Worm (Caenorhabditis elegans) whole organism, L1 larva: ENCODE data around the gene K08A2.2.

Experiments
- C16A3.4 ChIP-seq: fragments of 150-350 bp; optimal IDR thresholded peaks from 2 replicates; lab custom pipeline; 2014; ENCODE audit warnings: missing biosample characterization, missing genetic modification characterization
- F16B12.6 ChIP-seq: fragments of 150-350 bp; optimal IDR thresholded peaks from 2 replicates; lab custom pipeline; 2014; ENCODE audit warnings: missing biosample characterization, missing genetic modification characterization
- aha-1 ChIP-seq: fragments of 150-350 bp; optimal IDR thresholded peaks from 2 replicates; lab custom pipeline; 2014; ENCODE audit warnings: missing biosample characterization, missing genetic modification characterization
- aly-2 ChIP-seq: fragments of 150-350 bp; optimal IDR thresholded peaks from 2 replicates; lab custom pipeline; 2014; ENCODE audit warnings: missing biosample characterization, missing genetic modification characterization
- ceh-63 ChIP-seq: fragments of 200-800 bp; sonication (Bioruptor generic); optimal IDR thresholded peaks from 2 replicates; lab custom pipeline; 2018; ENCODE audit warnings: mild to moderate bottlenecking, missing genetic modification characterization, missing compliant biosample characterization
- efl-1 ChIP-seq, 4 experiments: fragments of 150-350 bp; optimal IDR thresholded peaks in 3 of 4; peaks in 1 of 4; 1 replicate in 1 of 4; 2 replicates in 3 of 4; lab custom pipeline; 2014; ENCODE audit warnings: missing biosample characterization in 2 of 4, missing genetic modification characterization in 2 of 4, missing genetic modification reagents in 2 of 4
- elt-3 ChIP-seq, 6 experiments: fragments of 150-350 bp in 1 of 6; sonication (generic microtip); optimal IDR thresholded peaks; 2 replicates each; lab custom pipeline; 2017 to 2018; ENCODE audit warnings: missing biosample characterization in 6 of 6, missing genetic modification characterization in 6 of 6, inconsistent platforms in 1 of 6
- fkh-4 ChIP-seq: sonication (generic microtip); optimal IDR thresholded peaks from 2 replicates; lab custom pipeline; 2016; ENCODE audit warnings: missing compliant biosample characterization, missing genetic modification characterization, borderline replicate concordance
- hpl-2 ChIP-seq: fragments of 150-350 bp; optimal IDR thresholded peaks from 2 replicates; lab custom pipeline; 2014; ENCODE audit warnings: missing biosample characterization, missing genetic modification reagents, missing genetic modification characterization
- jun-1 ChIP-seq: fragments of 150-350 bp; optimal IDR thresholded peaks from 2 replicates; lab custom pipeline; 2014; ENCODE audit warnings: missing biosample characterization, missing genetic modification reagents, missing genetic modification characterization
- lin-13 ChIP-seq: fragments of 150-350 bp; optimal IDR thresholded peaks from 2 replicates; lab custom pipeline; 2014; ENCODE audit warnings: missing biosample characterization, missing genetic modification reagents, missing genetic modification characterization
- lin-14 ChIP-seq: fragments of 200-800 bp; sonication (Bioruptor generic); optimal IDR thresholded peaks from 2 replicates; lab custom pipeline; 2018; ENCODE audit warnings: mild to moderate bottlenecking, missing genetic modification characterization, moderate library complexity, missing compliant biosample characterization
- mdl-1 ChIP-seq, 2 experiments: fragments of 150-350 bp; optimal IDR thresholded peaks; 2 replicates each; lab custom pipeline; 2014 to 2017; ENCODE audit warnings: missing biosample characterization in 2 of 2, missing genetic modification characterization in 2 of 2, inconsistent platforms in 1 of 2
- mep-1 ChIP-seq: fragments of 150-350 bp; optimal IDR thresholded peaks from 2 replicates; lab custom pipeline; 2014; ENCODE audit warnings: missing biosample characterization, missing genetic modification characterization
- nhr-12 ChIP-seq: sonication (generic microtip); optimal IDR thresholded peaks from 2 replicates; lab custom pipeline; 2017; ENCODE audit warnings: missing biosample characterization, missing genetic modification characterization
- nhr-20 ChIP-seq: sonication (generic microtip); optimal IDR thresholded peaks from 2 replicates; lab custom pipeline; 2016; ENCODE audit warnings: mild to moderate bottlenecking, missing genetic modification characterization, missing compliant biosample characterization
- nhr-237 ChIP-seq: fragments of 150-350 bp; optimal IDR thresholded peaks from 2 replicates; lab custom pipeline; 2014; ENCODE audit warnings: missing biosample characterization, missing genetic modification characterization
- nhr-47 ChIP-seq: sonication (generic microtip); optimal IDR thresholded peaks from 2 replicates; lab custom pipeline; 2016; ENCODE audit warnings: mild to moderate bottlenecking, missing genetic modification characterization, moderate library complexity, missing compliant biosample characterization
- nhr-76 ChIP-seq: sonication (generic microtip); optimal IDR thresholded peaks from 2 replicates; lab custom pipeline; 2017; ENCODE audit warnings: missing biosample characterization, missing genetic modification characterization
- nhr-84 ChIP-seq: sonication (generic microtip); optimal IDR thresholded peaks from 2 replicates; lab custom pipeline; 2017; ENCODE audit warnings: missing biosample characterization, missing genetic modification characterization
- pax-3 ChIP-seq: fragments of 200-800 bp; sonication (Bioruptor generic); optimal IDR thresholded peaks from 2 replicates; lab custom pipeline; 2018; ENCODE audit warnings: mild to moderate bottlenecking, missing genetic modification characterization, moderate library complexity, missing compliant biosample characterization
- sptf-1 ChIP-seq: fragments of 150-350 bp; optimal IDR thresholded peaks from 2 replicates; lab custom pipeline; 2014; ENCODE audit warnings: missing biosample characterization, missing genetic modification characterization
- swsn-7 ChIP-seq: sonication (generic microtip); optimal IDR thresholded peaks from 2 replicates; lab custom pipeline; 2016; ENCODE audit warnings: missing genetic modification characterization, missing compliant biosample characterization
- tlp-1 ChIP-seq: fragments of 150-350 bp; optimal IDR thresholded peaks from 2 replicates; lab custom pipeline; 2014; ENCODE audit warnings: missing biosample characterization, missing genetic modification characterization
- unc-130 ChIP-seq: fragments of 150-350 bp; optimal IDR thresholded peaks from 2 replicates; lab custom pipeline; 2017; ENCODE audit warnings: missing biosample characterization, missing genetic modification characterization, inconsistent platforms
- unc-62 ChIP-seq: fragments of 150-350 bp; optimal IDR thresholded peaks from 2 replicates; lab custom pipeline; 2014; ENCODE audit warnings: missing biosample characterization, missing genetic modification reagents, missing genetic modification characterization
- unc-86 ChIP-seq: sonication (generic microtip); optimal IDR thresholded peaks from 2 replicates; lab custom pipeline; 2016; ENCODE audit warnings: missing genetic modification characterization, missing compliant biosample characterization
- vab-15 ChIP-seq: sonication (generic microtip); optimal IDR thresholded peaks from 2 replicates; lab custom pipeline; 2017; ENCODE audit warnings: missing genotype, mild to moderate bottlenecking, missing genetic modification characterization, missing compliant biosample characterization
- zag-1 ChIP-seq: fragments of 150-350 bp; optimal IDR thresholded peaks from 2 replicates; lab custom pipeline; 2014; ENCODE audit warnings: missing biosample characterization, missing genetic modification characterization
- ztf-11 ChIP-seq, 2 experiments: sonication (generic microtip); optimal IDR thresholded peaks; 2 replicates each; lab custom pipeline; 2016 to 2017; ENCODE audit warnings: missing genetic modification characterization in 2 of 2, missing biosample characterization in 1 of 2, missing compliant biosample characterization in 1 of 2
- ztf-4 ChIP-seq: fragments of 150-350 bp; optimal IDR thresholded peaks from 2 replicates; lab custom pipeline; 2014; ENCODE audit warnings: missing biosample characterization, missing genetic modification characterization

K08A2.2 gene

ce11 chrII:3002211-3002610 lies 10.8 kb downstream of the K08A2.2 start, which contains the start of gene lido-10:
TSS of gene lido-10 (plus strand) at chrII:3002511.
- TF ChIP-seq zag-1 (tag; lab: Kevin White, UChicago) (no peak), nhr-20 (no peak), ztf-4 (tag; lab: Kevin White, UChicago) (no peak), unc-62 (no peak), vab-15 (tag; lab: Kevin White, UChicago) (no peak), ztf-11 (tag; optimal IDR thresholded peaks at IDR 0.05; lab: Kevin White, UChicago) (no peak), mdl-1 (tag; optimal IDR thresholded peaks at IDR 0.05; lab: Kevin White, UChicago) (no peak), aly-2 (no peak)
- TF ChIP-seq, all 84 proteins: peak for 0

DNA sequence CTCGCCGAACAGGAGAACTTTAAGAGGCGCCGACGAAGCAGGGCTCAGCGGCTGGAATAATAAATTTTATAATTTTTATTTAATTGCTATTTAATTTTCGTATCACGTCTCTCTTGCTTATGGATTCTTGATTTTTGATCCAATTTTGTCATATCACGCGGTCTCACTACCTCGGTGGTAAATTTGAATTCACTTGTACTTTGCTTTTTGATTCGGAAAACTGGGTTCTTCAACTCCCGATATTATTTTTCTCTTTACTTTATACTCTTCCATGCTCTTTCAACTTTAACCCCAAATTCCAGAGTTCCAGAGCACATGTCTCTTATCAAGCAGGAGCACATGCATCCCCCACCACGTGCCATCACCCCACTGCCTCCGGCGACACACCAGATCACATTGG lies 12.3 kb downstream of the K08A2.2 start, which contains the start of gene lido-11:
Gene lido-11, plus strand, starts transcription at position 301 of the 400 bp plus-strand sequence.
- TF ChIP-seq unc-62 (no peak), unc-130 (tag; lab: Kevin White, UChicago) (no peak), ceh-63 (GFP tag; lab: Kevin White, UChicago) (no peak), unc-86 (tag; lab: Kevin White, UChicago) (no peak), sptf-1 (tag; lab: Kevin White, UChicago) (no peak), nhr-84 (no peak), fkh-4 (tag; lab: Kevin White, UChicago) (no peak), lin-13 (no peak), nhr-47 (no peak)
- TF ChIP-seq, all 84 proteins: peak for 0

- TF ChIP-seq fkh-4 (tag; lab: Kevin White, UChicago): no peak
- no peak for TF ChIP-seq F16B12.6 (tag; lab: Kevin White, UChicago)
- no peak for TF ChIP-seq jun-1 (tag; lab: Kevin White, UChicago)
- TF ChIP-seq aha-1 (tag; lab: Kevin White, UChicago): no peak
- TF ChIP-seq swsn-7: no peak
Measured at ce11 chrII:3005499-3005898, 14.1 kb downstream of the K08A2.2 start, which contains the start of gene lido-12. TSS of gene lido-12 (plus strand) at chrII:3005799.

- no peak for TF ChIP-seq unc-86 (tag; lab: Kevin White, UChicago)
- no peak for TF ChIP-seq aha-1 (tag; lab: Kevin White, UChicago)
Measured at ce11 chrII:3008400-3008799, 17.0 kb downstream of the K08A2.2 start, which contains the start of gene sdz-5. TSS of gene sdz-5 (plus strand) at chrII:3008700.

DNA sequence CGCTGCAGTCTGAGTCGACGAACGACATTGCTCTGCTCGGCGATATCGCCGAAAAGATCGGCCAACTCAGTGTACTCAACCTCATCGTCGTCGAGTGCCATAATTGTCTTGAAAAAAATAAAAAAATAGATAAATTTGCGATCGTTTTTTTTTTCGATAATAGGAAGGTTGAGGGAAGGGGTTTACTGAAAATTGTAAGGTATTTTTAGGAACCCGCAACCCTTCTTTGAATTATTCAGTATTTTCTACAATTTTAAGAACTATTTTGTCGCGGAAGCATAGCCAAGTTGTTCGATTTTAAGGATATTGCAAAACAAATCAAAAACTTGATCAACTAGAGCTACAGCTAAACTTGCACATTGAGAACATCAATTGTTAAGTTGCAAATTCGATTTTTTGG lies 20.7 kb downstream of the K08A2.2 start, which contains the start of gene C41H7.9:
Gene C41H7.9, minus strand, starts transcription at position 101 of the 400 bp plus-strand sequence.
- no peak for TF ChIP-seq nhr-237 (tag; lab: Kevin White, UChicago)
- no peak for TF ChIP-seq jun-1 (tag; lab: Kevin White, UChicago)
- TF ChIP-seq elt-3 (tag; optimal IDR thresholded peaks at IDR 0.05; lab: Kevin White, UChicago): no peak
- no peak for TF ChIP-seq mep-1 (tag; lab: Kevin White, UChicago)
- TF ChIP-seq efl-1 (optimal IDR thresholded peaks at IDR 0.05; lab: Kevin White, UChicago): no peak
- TF ChIP-seq efl-1 (GFP tag; optimal IDR thresholded peaks at IDR 0.05 in 1 of 2; lab: Kevin White, UChicago): no peak
- TF ChIP-seq hpl-2 (GFP tag; lab: Kevin White, UChicago): no peak
- TF ChIP-seq C16A3.4 (tag; lab: Kevin White, UChicago): no peak
- no peak for TF ChIP-seq ztf-11 (tag; optimal IDR thresholded peaks at IDR 0.05; lab: Kevin White, UChicago)
- TF ChIP-seq nhr-12 (tag; lab: Kevin White, UChicago): no peak
- no peak for TF ChIP-seq sptf-1 (tag; lab: Kevin White, UChicago)
- TF ChIP-seq nhr-76 (tag; lab: Kevin White, UChicago): no peak
- no peak for TF ChIP-seq pax-3
- TF ChIP-seq tlp-1: no peak
- TF ChIP-seq mdl-1 (tag; optimal IDR thresholded peaks at IDR 0.05; lab: Kevin White, UChicago): no peak
- TF ChIP-seq lin-14 (GFP tag; lab: Kevin White, UChicago): no peak
- TF ChIP-seq, all 84 proteins: peak for 0
